Fruit fly (Drosophila melanogaster) whole organism, wandering third instar larva: ENCODE measurements around the gene Rpn12.

ENCODE experiments used
- Abd-B ChIP-seq: fragments of >200 bp; optimal IDR thresholded peaks from 2 replicates; lab custom pipeline; 2017; ENCODE audit warnings: missing biosample characterization, missing genetic modification characterization
- CG32264 ChIP-seq: fragments of 200-800 bp; sonication (Bioruptor generic); optimal IDR thresholded peaks from 2 replicates; lab custom pipeline; 2016; ENCODE audit warnings: missing biosample characterization, missing genetic modification characterization
- CG9705 ChIP-seq: fragments of 200-800 bp; sonication (Bioruptor generic); optimal IDR thresholded peaks from 2 replicates; lab custom pipeline; 2018; ENCODE audit warnings: missing biosample characterization, mild to moderate bottlenecking, missing genetic modification characterization
- CrebA ChIP-seq: fragments of 200-800 bp; sonication (Bioruptor generic); optimal IDR thresholded peaks from 2 replicates; lab custom pipeline; 2016; ENCODE audit warnings: missing biosample characterization, mild to moderate bottlenecking, missing genetic modification characterization, borderline replicate concordance
- Dif ChIP-seq: fragments of 200-275, 200-300 bp; sonication (Bioruptor generic); optimal IDR thresholded peaks from 2 replicates; lab custom pipeline; 2018; ENCODE audit warnings: missing biosample characterization, missing genetic modification characterization; ENCODE audit not compliant: partially characterized antibody
- GATAd ChIP-seq: sonication (Bioruptor generic); optimal IDR thresholded peaks from 2 replicates; lab custom pipeline; 2016; ENCODE audit warnings: missing biosample characterization, missing genetic modification characterization
- HLH106 ChIP-seq: fragments of 200-800 bp; optimal IDR thresholded peaks from 3 replicates; lab custom pipeline; 2019; ENCODE audit warnings: missing biosample characterization, mild to moderate bottlenecking, missing genetic modification characterization, moderate library complexity
- Hnf4 ChIP-seq: fragments of 200-800 bp; sonication (Bioruptor generic); optimal IDR thresholded peaks from 2 replicates; lab custom pipeline; 2016; ENCODE audit warnings: missing biosample characterization, mild to moderate bottlenecking, missing genetic modification characterization
- Hr78 ChIP-seq: fragments of >200 bp; optimal IDR thresholded peaks from 2 replicates; lab custom pipeline; 2017; ENCODE audit warnings: missing biosample characterization, missing genetic modification characterization
- Hr83 ChIP-seq: fragments of 200-300 bp; sonication (Bioruptor generic); optimal IDR thresholded peaks from 2 replicates; lab custom pipeline; 2016; ENCODE audit warnings: missing biosample characterization, mild to moderate bottlenecking, missing genetic modification characterization, moderate library complexity; ENCODE audit not compliant: poor library complexity, severe bottlenecking
- Jra ChIP-seq: sonication (Bioruptor generic); optimal IDR thresholded peaks from 2 replicates; lab custom pipeline; 2016; ENCODE audit warnings: missing biosample characterization, missing genetic modification characterization
- Mio ChIP-seq: sonication (Bioruptor generic); optimal IDR thresholded peaks from 2 replicates; lab custom pipeline; 2016; ENCODE audit warnings: missing biosample characterization, missing genetic modification characterization
- Myc ChIP-seq: fragments of >200 bp; optimal IDR thresholded peaks from 2 replicates; lab custom pipeline; 2017
- N ChIP-seq: fragments of >200 bp; optimal IDR thresholded peaks from 2 replicates; lab custom pipeline; 2018; ENCODE audit warnings: missing biosample characterization, missing external identifiers, missing genetic modification characterization
- OdsH ChIP-seq: fragments of 200-800 bp; sonication (Bioruptor generic); optimal IDR thresholded peaks from 2 replicates; lab custom pipeline; 2016; ENCODE audit warnings: missing biosample characterization, mild to moderate bottlenecking, missing genetic modification characterization
- Rel ChIP-seq, 2 experiments: fragments of 200-800 bp; sonication (Bioruptor generic) in 1 of 2; optimal IDR thresholded peaks; 2 replicates in 1 of 2; 3 replicates in 1 of 2; lab custom pipeline; 2016 to 2019; ENCODE audit warnings: mild to moderate bottlenecking in 2 of 2, missing biosample characterization in 2 of 2, missing genetic modification characterization in 2 of 2, moderate library complexity in 1 of 2
- Sp1 ChIP-seq: fragments of 200-800 bp; sonication (Bioruptor generic); optimal IDR thresholded peaks from 3 replicates; lab custom pipeline; 2019; ENCODE audit warnings: missing biosample characterization, mild to moderate bottlenecking, missing genetic modification characterization, moderate library complexity
- Vsx2 ChIP-seq: fragments of 200-300, 225-300 bp; sonication (Bioruptor generic); optimal IDR thresholded peaks from 2 replicates; lab custom pipeline; 2018; ENCODE audit warnings: missing biosample characterization, missing genetic modification characterization; ENCODE audit not compliant: partially characterized antibody
- br ChIP-seq: fragments of 200-800 bp; sonication (Bioruptor generic); optimal IDR thresholded peaks from 2 replicates; lab custom pipeline; 2016; ENCODE audit warnings: missing biosample characterization, missing genetic modification characterization
- brk ChIP-seq: fragments of 200-800 bp; sonication (Bioruptor generic); optimal IDR thresholded peaks from 2 replicates; lab custom pipeline; 2016; ENCODE audit warnings: missing biosample characterization, mild to moderate bottlenecking, missing genetic modification characterization
- dmrt93B ChIP-seq: fragments of 200-800 bp; sonication (Bioruptor generic); optimal IDR thresholded peaks from 2 replicates; lab custom pipeline; 2018; ENCODE audit warnings: missing biosample characterization, mild to moderate bottlenecking, missing genetic modification characterization
- dsf ChIP-seq: sonication (Bioruptor generic); optimal IDR thresholded peaks from 2 replicates; lab custom pipeline; 2016; ENCODE audit warnings: missing biosample characterization, missing genetic modification characterization, borderline replicate concordance
- ey ChIP-seq: fragments of 200-800 bp; sonication (Bioruptor generic); optimal IDR thresholded peaks from 2 replicates; lab custom pipeline; 2016; ENCODE audit warnings: missing biosample characterization, missing genetic modification characterization
- foxo ChIP-seq, 2 experiments: fragments of 200-800 bp; sonication (Bioruptor generic); optimal IDR thresholded peaks; 2 replicates in 1 of 2; 3 replicates in 1 of 2; lab custom pipeline; 2016 to 2017; ENCODE audit warnings: missing biosample characterization in 2 of 2, missing genetic modification characterization in 2 of 2
- fru ChIP-seq: fragments of 200-800 bp; sonication (Bioruptor generic); optimal IDR thresholded peaks from 3 replicates; lab custom pipeline; 2016; ENCODE audit warnings: missing biosample characterization, mild to moderate bottlenecking, missing genetic modification characterization
- h ChIP-seq: fragments of 200-800 bp; sonication (Bioruptor generic); optimal IDR thresholded peaks from 3 replicates; lab custom pipeline; 2016; ENCODE audit warnings: missing biosample characterization, mild to moderate bottlenecking, missing genetic modification characterization
- lola ChIP-seq: fragments of >200 bp; optimal IDR thresholded peaks from 2 replicates; lab custom pipeline; 2017; ENCODE audit warnings: missing biosample characterization, missing genetic modification characterization
- pan ChIP-seq: fragments of >200 bp; optimal IDR thresholded peaks from 2 replicates; lab custom pipeline; 2017
- psq ChIP-seq: fragments of 200-800 bp; sonication (Bioruptor generic); optimal IDR thresholded peaks from 3 replicates; lab custom pipeline; 2017; ENCODE audit warnings: missing biosample characterization, mild to moderate bottlenecking, missing genetic modification characterization, moderate library complexity
- rgr ChIP-seq: fragments of 200-800 bp; sonication (Bioruptor generic); optimal IDR thresholded peaks from 3 replicates; lab custom pipeline; 2016; ENCODE audit warnings: missing biosample characterization, mild to moderate bottlenecking, missing genetic modification characterization
- sage ChIP-seq: fragments of 200-800 bp; sonication (Bioruptor generic); optimal IDR thresholded peaks from 2 replicates; lab custom pipeline; 2016; ENCODE audit warnings: missing biosample characterization, mild to moderate bottlenecking, missing genetic modification characterization
- sv ChIP-seq: fragments of 200-800 bp; sonication (Bioruptor generic); optimal IDR thresholded peaks from 3 replicates; lab custom pipeline; 2016; ENCODE audit warnings: missing biosample characterization, missing genetic modification characterization
- tai ChIP-seq: sonication (Bioruptor generic); optimal IDR thresholded peaks from 2 replicates; lab custom pipeline; 2016; ENCODE audit warnings: missing biosample characterization, missing genetic modification characterization
- usp ChIP-seq: fragments of >200 bp; optimal IDR thresholded peaks from 2 replicates; lab custom pipeline; 2017; ENCODE audit warnings: missing biosample characterization, missing genetic modification characterization
- woc ChIP-seq: sonication (Bioruptor generic); optimal IDR thresholded peaks from 2 replicates; lab custom pipeline; 2016; ENCODE audit warnings: missing biosample characterization, mild to moderate bottlenecking, missing genetic modification characterization

Gene Rpn12

DNA sequence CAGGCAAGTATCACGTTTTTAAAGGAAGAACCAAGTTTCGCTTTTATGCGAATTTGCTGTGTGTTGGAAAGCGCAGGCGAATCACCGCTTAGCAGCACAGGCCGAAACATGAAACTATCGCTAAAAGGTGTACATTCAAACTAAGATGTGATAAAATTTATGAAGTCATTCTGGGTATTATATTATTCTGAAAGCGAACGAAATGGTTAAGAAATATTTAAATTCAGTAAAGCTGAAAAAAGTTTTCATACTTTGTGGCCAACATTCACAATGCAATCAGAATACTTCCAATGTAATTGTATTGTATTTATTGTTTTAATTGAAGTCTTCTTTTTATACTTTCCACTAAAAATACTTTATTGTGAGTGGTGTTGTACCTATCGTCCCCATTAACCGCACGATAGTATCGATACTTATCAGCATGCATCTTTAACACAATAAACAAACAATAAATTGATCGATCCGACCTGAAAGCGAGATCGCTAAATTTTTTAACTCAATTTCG lies 1.6 kb upstream of the Rpn12 start, which contains the start of gene Smn (continued):
- TF ChIP-seq psq (GFP tag; lab: Kevin White, UChicago) = peak; percentile 57
- peak; percentile 73 for TF ChIP-seq fru (GFP tag; lab: Kevin White, UChicago)
- TF ChIP-seq Dif (GFP tag; lab: Kevin White, UChicago) = no peak
- TF ChIP-seq sage (GFP tag; lab: Kevin White, UChicago) = no peak
- TF ChIP-seq Abd-B (GFP tag; lab: Kevin White, UChicago) = no peak
- no peak for TF ChIP-seq CrebA (GFP tag; lab: Kevin White, UChicago)
- TF ChIP-seq OdsH (GFP tag; lab: Kevin White, UChicago) = peak; percentile 66
- TF ChIP-seq Mio (GFP tag; lab: Kevin White, UChicago) = no peak
- peak; percentile 78 for TF ChIP-seq rgr (GFP tag; lab: Kevin White, UChicago)
- TF ChIP-seq brk (GFP tag; lab: Kevin White, UChicago) = no peak
- TF ChIP-seq h (GFP tag; lab: Kevin White, UChicago) = peak; percentile 65
- TF ChIP-seq HLH106 (tag; lab: Kevin White, UChicago) = peak; percentile 64

DNA sequence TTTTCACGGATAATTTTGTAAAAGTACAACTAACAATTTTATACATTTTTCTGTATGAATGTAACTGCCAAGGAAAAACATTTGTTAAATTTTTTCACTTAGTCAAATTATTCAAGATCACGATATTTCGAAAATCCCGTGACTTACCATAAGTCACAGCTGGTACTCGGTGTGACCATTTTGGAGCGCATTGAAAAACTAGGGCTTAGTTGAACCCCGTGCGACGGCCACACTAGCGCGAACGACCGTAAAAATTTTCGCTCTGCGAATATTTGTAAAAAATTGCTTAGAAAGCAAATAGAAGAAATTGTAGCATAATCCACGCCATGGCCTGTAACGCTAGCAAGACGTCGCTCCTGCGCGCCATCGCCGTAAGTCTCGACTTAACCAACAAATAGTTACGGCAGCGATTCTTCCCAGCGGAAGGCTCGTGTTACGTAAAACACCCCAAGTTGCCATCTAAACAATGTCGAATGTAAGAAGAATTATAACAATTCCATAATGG lies 1.3 kb downstream of the Rpn12 start, which contains the start of gene UQCR-C2:
Gene UQCR-C2 (plus strand): TSS at position 51 of the 505 bp plus-strand sequence.
- peak in 1 of 2 experiments; percentile 2 for TF ChIP-seq foxo (GFP tag; optimal IDR thresholded peaks at IDR 0.05; lab: Kevin White, UChicago)
- peak; percentile 10 for TF ChIP-seq Dif (GFP tag; lab: Kevin White, UChicago)
- TF ChIP-seq dsf (GFP tag; lab: Kevin White, UChicago) = no peak
- TF ChIP-seq HLH106 (tag; lab: Kevin White, UChicago) = peak; percentile 13
- TF ChIP-seq Myc (lab: Kevin White, UChicago) = no peak
- peak; percentile 87 for TF ChIP-seq woc
- no peak for TF ChIP-seq sage (GFP tag; lab: Kevin White, UChicago)
- peak; percentile 8 for TF ChIP-seq Hr83 (GFP tag; lab: Kevin White, UChicago)
- peak; percentile 11 for TF ChIP-seq Sp1
- TF ChIP-seq Rel (GFP tag; optimal IDR thresholded peaks at IDR 0.05; lab: Kevin White, UChicago) = no peak
- TF ChIP-seq Rel (tag; optimal IDR thresholded peaks at IDR 0.05; lab: Kevin White, UChicago) = peak; percentile 46
- no peak for TF ChIP-seq Abd-B (GFP tag; lab: Kevin White, UChicago)
- TF ChIP-seq rgr (GFP tag; lab: Kevin White, UChicago) = peak; percentile 63

DNA sequence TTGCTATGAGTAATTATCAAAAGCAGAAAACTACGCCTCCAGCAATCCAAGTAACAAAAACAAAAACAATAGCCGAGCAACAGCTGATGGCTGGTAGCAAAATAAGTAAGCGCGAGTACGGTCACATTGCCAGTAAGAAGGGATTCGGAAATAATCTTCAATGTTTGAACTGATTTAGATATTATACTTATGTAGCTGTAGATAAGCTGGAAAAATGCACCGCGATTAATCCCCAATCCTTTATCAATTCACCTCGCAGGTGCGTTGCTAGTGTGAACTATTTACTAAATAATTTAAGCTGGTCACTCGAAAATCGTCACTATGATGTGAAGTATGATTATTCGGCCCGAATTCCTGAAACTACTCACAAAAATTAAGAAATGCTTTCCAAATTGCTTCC lies 4.2 kb downstream of the Rpn12 start, which contains the start of the genes Syx8 and CG32163:
Gene Syx8 (minus strand): TSS at position 69 of the 400 bp plus-strand sequence.
Gene CG32163 (plus strand): TSS at position 169 of the 400 bp plus-strand sequence.
- TF ChIP-seq brk (GFP tag; lab: Kevin White, UChicago) (no peak), N (GFP tag; lab: Kevin White, UChicago) (no peak), dmrt93B (GFP tag; lab: Kevin White, UChicago) (no peak), ey (GFP tag; lab: Kevin White, UChicago) (no peak), Rel (GFP tag; optimal IDR thresholded peaks at IDR 0.05; lab: Kevin White, UChicago) (no peak), Rel (tag; optimal IDR thresholded peaks at IDR 0.05; lab: Kevin White, UChicago) (peak; percentile 13), Myc (lab: Kevin White, UChicago) (no peak)

dm6 chr3L:16587994-16588622 lies 5.3 kb downstream of the Rpn12 start:
- TF ChIP-seq rgr (GFP tag; lab: Kevin White, UChicago) (peak; percentile 63), Vsx2 (GFP tag; lab: Kevin White, UChicago) (no peak), tai (GFP tag; lab: Kevin White, UChicago) (no peak), Hr83 (GFP tag; lab: Kevin White, UChicago) (peak; percentile 91), CG32264 (GFP tag; lab: Kevin White, UChicago) (peak; percentile 5), N (GFP tag; lab: Kevin White, UChicago) (no peak), h (GFP tag; lab: Kevin White, UChicago) (peak; percentile 71), Mio (GFP tag; lab: Kevin White, UChicago) (no peak), dsf (GFP tag; lab: Kevin White, UChicago) (no peak), CG9705 (GFP tag; lab: Kevin White, UChicago) (peak; percentile 18), Rel (GFP tag; optimal IDR thresholded peaks at IDR 0.05; lab: Kevin White, UChicago) (no peak), Rel (tag; optimal IDR thresholded peaks at IDR 0.05; lab: Kevin White, UChicago) (peak; percentile 72), HLH106 (tag; lab: Kevin White, UChicago) (peak; percentile 54), sage (GFP tag; lab: Kevin White, UChicago) (no peak), Abd-B (GFP tag; lab: Kevin White, UChicago) (no peak), usp (no peak), CrebA (GFP tag; lab: Kevin White, UChicago) (no peak), Hr78 (GFP tag; lab: Kevin White, UChicago) (no peak), Jra (GFP tag; lab: Kevin White, UChicago) (peak; percentile 75), psq (GFP tag; lab: Kevin White, UChicago) (peak; percentile 42), GATAd (GFP tag; lab: Kevin White, UChicago) (no peak), foxo (GFP tag; optimal IDR thresholded peaks at IDR 0.05; lab: Kevin White, UChicago) (peak in 1 of 2 experiments; percentile 59), Sp1 (peak; percentile 45), lola (no peak), OdsH (GFP tag; lab: Kevin White, UChicago) (peak; percentile 34), pan (lab: Kevin White, UChicago) (no peak), Dif (GFP tag; lab: Kevin White, UChicago) (no peak), Hnf4 (GFP tag; lab: Kevin White, UChicago) (no peak), woc (peak; percentile 96), br (GFP tag; lab: Kevin White, UChicago) (peak; percentile 53), Myc (lab: Kevin White, UChicago) (peak; percentile 45), ey (GFP tag; lab: Kevin White, UChicago) (peak; percentile 43), sv (GFP tag; lab: Kevin White, UChicago) (peak; percentile 47), dmrt93B (GFP tag; lab: Kevin White, UChicago) (peak; percentile 47), fru (GFP tag; lab: Kevin White, UChicago) (peak; percentile 44), brk (GFP tag; lab: Kevin White, UChicago) (no peak)
